Worm (Caenorhabditis elegans): ENCODE measurements around the gene F47D12.7.

DNA sequence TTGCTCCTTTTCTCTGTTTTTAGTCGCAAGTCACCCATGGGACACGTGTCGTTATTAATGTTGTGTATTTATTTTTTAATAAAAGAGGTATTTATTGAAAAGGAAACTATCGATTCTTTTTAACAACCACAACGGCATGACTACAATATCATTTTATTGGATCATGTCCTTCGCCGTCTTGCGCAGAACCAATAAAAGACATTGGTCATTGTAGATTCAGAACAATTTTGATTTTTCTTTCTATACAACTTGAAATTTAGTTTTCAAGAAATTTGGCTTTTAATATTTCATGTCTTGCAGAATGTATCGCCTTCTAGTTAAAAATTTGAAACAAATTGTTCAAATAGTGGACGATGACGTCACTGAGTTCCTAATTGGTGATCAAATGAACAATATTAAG lies 44.3 kb downstream of the F47D12.7 start, which contains the start of gene amdh-1:
- TF ChIP-seq nfya-1 (tag; optimal IDR thresholded peaks at IDR 0.05; ENCODE audit: borderline replicate concordance, insufficient read depth) (no peak), athp-1 (tag; optimal IDR thresholded peaks at IDR 0.05) (no peak), mel-28 (tag; optimal IDR thresholded peaks at IDR 0.05; ENCODE audit: borderline replicate concordance) (no peak), T07F8.4 (tag; optimal IDR thresholded peaks at IDR 0.05) (no peak), unc-130 (GFP tag; optimal IDR thresholded peaks at IDR 0.05) (no peak), Y53F4B.3 (GFP tag; IDR thresholded peaks at IDR 0.05) (no peak), ceh-79 (tag; optimal IDR thresholded peaks at IDR 0.05) (no peak), madf-6 (GFP tag; IDR thresholded peaks at IDR 0.05) (no peak), B0261.1 (tag; optimal IDR thresholded peaks at IDR 0.05) (no peak), unc-62 (GFP tag; optimal IDR thresholded peaks at IDR 0.05) (no peak), F37B4.10 (GFP tag; IDR thresholded peaks at IDR 0.05) (no peak), lin-40 (tag; optimal IDR thresholded peaks at IDR 0.05) (no peak), cebp-1 (GFP tag; IDR thresholded peaks at IDR 0.05) (no peak), cebp-1 (tag; optimal IDR thresholded peaks at IDR 0.05) (no peak)
